Worm (Caenorhabditis elegans) whole organism, L2 larva: Measurements from ENCODE around the gene capa-1.

Experiments
- C34F6.9 ChIP-seq: fragments of 150-350 bp; optimal IDR thresholded peaks from 2 replicates; lab custom pipeline; 2014; ENCODE audit warnings: missing biosample characterization, missing genetic modification characterization
- F13H6.1 ChIP-seq: sonication (generic microtip); optimal IDR thresholded peaks from 2 replicates; lab custom pipeline; 2016; ENCODE audit warnings: missing genetic modification characterization, missing compliant biosample characterization
- R02D3.7 ChIP-seq: fragments of 150-350 bp; optimal IDR thresholded peaks from 2 replicates; lab custom pipeline; 2014; ENCODE audit warnings: missing biosample characterization, missing genetic modification characterization
- Y55F3AM.14 ChIP-seq: fragments of 200-800 bp; sonication (Bioruptor generic); optimal IDR thresholded peaks from 2 replicates; lab custom pipeline; 2018; ENCODE audit warnings: mild to moderate bottlenecking, missing genetic modification characterization, missing compliant biosample characterization
- ZK546.5 ChIP-seq: sonication (generic microtip); optimal IDR thresholded peaks from 2 replicates; lab custom pipeline; 2017; ENCODE audit warnings: missing biosample characterization, missing genetic modification characterization
- alr-1 ChIP-seq: fragments of 150-350 bp; optimal IDR thresholded peaks from 2 replicates; lab custom pipeline; 2014; ENCODE audit warnings: missing biosample characterization, missing genetic modification characterization
- aly-2 ChIP-seq: fragments of 150-350 bp; optimal IDR thresholded peaks from 2 replicates; lab custom pipeline; 2014; ENCODE audit warnings: missing biosample characterization, missing genetic modification characterization
- ama-1 ChIP-seq: fragments of 150-350 bp; optimal IDR thresholded peaks from 2 replicates; lab custom pipeline; 2018; ENCODE audit warnings: inconsistent platforms
- ceh-16 ChIP-seq: fragments of 150-350 bp; optimal IDR thresholded peaks from 2 replicates; lab custom pipeline; 2014; ENCODE audit warnings: missing biosample characterization, missing genetic modification characterization
- ceh-82 ChIP-seq: fragments of 150-350 bp; optimal IDR thresholded peaks from 2 replicates; lab custom pipeline; 2014; ENCODE audit warnings: missing biosample characterization, missing genetic modification characterization
- crh-2 ChIP-seq: sonication (generic microtip); optimal IDR thresholded peaks from 2 replicates; lab custom pipeline; 2017; ENCODE audit warnings: missing biosample characterization, missing genetic modification characterization
- egl-27 ChIP-seq: sonication (generic microtip); optimal IDR thresholded peaks from 3 replicates; lab custom pipeline; 2017; ENCODE audit warnings: missing biosample characterization, missing genetic modification reagents, missing genetic modification characterization
- elt-3 ChIP-seq: sonication (generic microtip); optimal IDR thresholded peaks from 2 replicates; lab custom pipeline; 2017; ENCODE audit warnings: missing biosample characterization, missing genetic modification characterization
- fos-1 ChIP-seq: fragments of 150-350 bp; optimal IDR thresholded peaks from 2 replicates; lab custom pipeline; 2014; ENCODE audit warnings: missing biosample characterization, missing genetic modification characterization
- gmeb-1 ChIP-seq: fragments of 150-350 bp; optimal IDR thresholded peaks from 2 replicates; lab custom pipeline; 2014; ENCODE audit warnings: missing biosample characterization, missing genetic modification characterization
- lin-11 ChIP-seq: fragments of 150-350 bp; sonication (generic microtip); optimal IDR thresholded peaks from 2 replicates; lab custom pipeline; 2014; ENCODE audit warnings: missing biosample characterization, missing genetic modification characterization, inconsistent platforms, mixed read lengths
- lin-13 ChIP-seq: fragments of 150-350 bp; optimal IDR thresholded peaks from 2 replicates; lab custom pipeline; 2014; ENCODE audit warnings: missing biosample characterization, missing genetic modification reagents, missing genetic modification characterization
- lin-39 ChIP-seq: fragments of 150-350 bp; optimal IDR thresholded peaks from 2 replicates; lab custom pipeline; 2014; ENCODE audit warnings: missing biosample characterization, missing genetic modification reagents, missing genetic modification characterization
- lsy-2 ChIP-seq, 2 experiments: fragments of 150-350 bp in 1 of 2; sonication (generic microtip) in 1 of 2; optimal IDR thresholded peaks; 2 replicates each; lab custom pipeline; 2014 to 2017; ENCODE audit warnings: missing biosample characterization in 2 of 2, missing genetic modification characterization in 2 of 2
- mab-5 ChIP-seq: fragments of 150-350 bp; optimal IDR thresholded peaks from 2 replicates; lab custom pipeline; 2014; ENCODE audit warnings: missing biosample characterization, missing genetic modification characterization
- mbf-1 ChIP-seq: sonication (generic microtip); optimal IDR thresholded peaks from 2 replicates; lab custom pipeline; 2017; ENCODE audit warnings: missing biosample characterization, missing genetic modification characterization
- mdl-1 ChIP-seq, 2 experiments: fragments of 150-350 bp in 1 of 2; sonication (generic microtip) in 1 of 2; optimal IDR thresholded peaks; 2 replicates each; lab custom pipeline; 2017; ENCODE audit warnings: missing biosample characterization in 2 of 2, missing genetic modification characterization in 2 of 2
- nhr-10 ChIP-seq: sonication (generic microtip); optimal IDR thresholded peaks from 2 replicates; lab custom pipeline; 2017; ENCODE audit warnings: missing biosample characterization, missing genetic modification characterization
- nhr-11 ChIP-seq: fragments of 150-350 bp; optimal IDR thresholded peaks from 2 replicates; lab custom pipeline; 2014; ENCODE audit warnings: missing biosample characterization, missing genetic modification characterization
- nhr-12 ChIP-seq: fragments of 150-350 bp; optimal IDR thresholded peaks from 2 replicates; lab custom pipeline; 2014; ENCODE audit warnings: missing biosample characterization, missing genetic modification characterization
- nhr-129 ChIP-seq: fragments of 150-350 bp; optimal IDR thresholded peaks from 2 replicates; lab custom pipeline; 2014; ENCODE audit warnings: missing biosample characterization, missing genetic modification characterization
- nhr-21 ChIP-seq: fragments of 150-350 bp; optimal IDR thresholded peaks from 2 replicates; lab custom pipeline; 2014; ENCODE audit warnings: missing biosample characterization, missing genetic modification characterization
- nhr-237 ChIP-seq: fragments of 150-350 bp; optimal IDR thresholded peaks from 2 replicates; lab custom pipeline; 2014; ENCODE audit warnings: missing biosample characterization, missing genetic modification characterization
- nhr-25 ChIP-seq: fragments of 150-350 bp; sonication (generic microtip); optimal IDR thresholded peaks from 3 replicates; lab custom pipeline; 2014; ENCODE audit warnings: missing biosample characterization, missing genetic modification characterization
- nhr-6 ChIP-seq: fragments of 150-350 bp; optimal IDR thresholded peaks from 2 replicates; lab custom pipeline; 2014; ENCODE audit warnings: missing biosample characterization, missing genetic modification characterization
- nhr-77 ChIP-seq: fragments of 150-350 bp; optimal IDR thresholded peaks from 2 replicates; lab custom pipeline; 2014; ENCODE audit warnings: missing biosample characterization, missing genetic modification characterization
- peb-1 ChIP-seq: fragments of 150-350 bp; optimal IDR thresholded peaks from 2 replicates; lab custom pipeline; 2014; ENCODE audit warnings: missing biosample characterization, missing genetic modification characterization
- sem-4 ChIP-seq: fragments of 150-350 bp; optimal IDR thresholded peaks from 2 replicates; lab custom pipeline; 2014; ENCODE audit warnings: missing biosample characterization, missing genetic modification reagents, missing genetic modification characterization
- skn-1 ChIP-seq: sonication (generic microtip); optimal IDR thresholded peaks from 2 replicates; lab custom pipeline; 2017; ENCODE audit warnings: missing biosample characterization, missing genetic modification characterization
- sma-3 ChIP-seq: sonication (generic microtip); optimal IDR thresholded peaks from 2 replicates; lab custom pipeline; 2016; ENCODE audit warnings: missing genetic modification reagents, missing genetic modification characterization, missing compliant biosample characterization
- sma-9 ChIP-seq, 2 experiments: fragments of 150-350 bp in 1 of 2; sonication (generic microtip) in 1 of 2; optimal IDR thresholded peaks; 2 replicates each; lab custom pipeline; 2014 to 2016; ENCODE audit warnings: missing genetic modification characterization in 2 of 2, mild to moderate bottlenecking in 1 of 2, missing biosample characterization in 1 of 2, missing compliant biosample characterization in 1 of 2, missing genetic modification reagents in 1 of 2, moderate library complexity in 1 of 2
- snpc-4 ChIP-seq: fragments of 150-350 bp; optimal IDR thresholded peaks from 2 replicates; lab custom pipeline; 2014; ENCODE audit warnings: missing biosample characterization, missing genetic modification characterization
- unc-39 ChIP-seq: fragments of 150-350 bp; optimal IDR thresholded peaks from 2 replicates; lab custom pipeline; 2014; ENCODE audit warnings: missing biosample characterization, missing genetic modification characterization
- unc-62 ChIP-seq: fragments of 150-350 bp; optimal IDR thresholded peaks from 2 replicates; lab custom pipeline; 2014; ENCODE audit warnings: missing biosample characterization, missing genetic modification reagents, missing genetic modification characterization
- zag-1 ChIP-seq: fragments of 150-350 bp; optimal IDR thresholded peaks from 2 replicates; lab custom pipeline; 2014; ENCODE audit warnings: missing biosample characterization, missing genetic modification characterization
- ztf-11 ChIP-seq: sonication (generic microtip); optimal IDR thresholded peaks from 2 replicates; lab custom pipeline; 2017; ENCODE audit warnings: missing biosample characterization, missing genetic modification characterization
- ztf-4 ChIP-seq: fragments of 150-350 bp; optimal IDR thresholded peaks from 2 replicates; lab custom pipeline; 2014; ENCODE audit warnings: missing biosample characterization, missing genetic modification characterization

Gene capa-1

ce11 chrX:5930822-5931221, 11.6 kb downstream of the capa-1 start, which contains the start of gene egl-6:
egl-6 (plus strand) TSS chrX:5931122.
- TF ChIP-seq fos-1 (tag; lab: Kevin White, UChicago) = no peak
- TF ChIP-seq snpc-4 (tag; lab: Kevin White, UChicago) = no peak
- no peak for TF ChIP-seq C34F6.9 (tag; lab: Kevin White, UChicago)
- no peak for TF ChIP-seq skn-1 (tag; lab: Kevin White, UChicago)
- TF ChIP-seq Y55F3AM.14 = no peak
- no peak for TF ChIP-seq ZK546.5 (tag; lab: Kevin White, UChicago)
- no peak for TF ChIP-seq lin-13
- no peak for TF ChIP-seq F13H6.1 (tag; lab: Kevin White, UChicago)
- TF ChIP-seq aly-2 = no peak
- no peak for TF ChIP-seq mab-5 (tag; lab: Kevin White, UChicago)

ce11 chrX:5932923-5933322, 13.7 kb downstream of the capa-1 start:
- TF ChIP-seq zag-1 (tag; lab: Kevin White, UChicago) (no peak), nhr-129 (tag; lab: Kevin White, UChicago) (no peak), nhr-237 (no peak), aly-2 (no peak), nhr-12 (tag; lab: Kevin White, UChicago) (no peak), nhr-11 (tag; lab: Kevin White, UChicago) (no peak), Y55F3AM.14 (no peak), C34F6.9 (tag; lab: Kevin White, UChicago) (no peak), unc-39 (tag; lab: Kevin White, UChicago) (no peak), unc-62 (GFP tag; lab: Kevin White, UChicago) (no peak), ceh-82 (tag; lab: Kevin White, UChicago) (no peak), lin-11 (tag; lab: Kevin White, UChicago) (no peak), ama-1 (no peak), skn-1 (tag; lab: Kevin White, UChicago) (no peak), nhr-77 (no peak), ceh-16 (tag; lab: Kevin White, UChicago) (no peak)

- TF ChIP-seq lin-13 = no peak
- TF ChIP-seq lin-39 (tag; lab: Kevin White, UChicago) = no peak
- no peak for TF ChIP-seq nhr-77
- no peak for TF ChIP-seq nhr-21 (tag; lab: Kevin White, UChicago)
- TF ChIP-seq mab-5 (tag; lab: Kevin White, UChicago) = no peak
Observed at ce11 chrX:5935473-5935872, 16.3 kb downstream of the capa-1 start, which contains the start of gene C46F4.3. C46F4.3 (plus strand) TSS chrX:5935773.

- no peak for TF ChIP-seq ceh-16 (tag; lab: Kevin White, UChicago)
- no peak for TF ChIP-seq nhr-11 (tag; lab: Kevin White, UChicago)
- TF ChIP-seq nhr-25 (tag; lab: Kevin White, UChicago) = no peak
- no peak for TF ChIP-seq ztf-4
- no peak for TF ChIP-seq R02D3.7 (tag; lab: Kevin White, UChicago)
- no peak for TF ChIP-seq nhr-10
Observed at ce11 chrX:5941325-5941724, 22.1 kb downstream of the capa-1 start.

- no peak for TF ChIP-seq lin-13
- no peak for TF ChIP-seq unc-62 (GFP tag; lab: Kevin White, UChicago)
- no peak for TF ChIP-seq ZK546.5 (tag; lab: Kevin White, UChicago)
- no peak for TF ChIP-seq lin-39 (tag; lab: Kevin White, UChicago)
- TF ChIP-seq ztf-11 (tag; lab: Kevin White, UChicago) = no peak
- TF ChIP-seq nhr-21 (tag; lab: Kevin White, UChicago) = peak; percentile 39
- TF ChIP-seq R02D3.7 (tag; lab: Kevin White, UChicago) = no peak
- no peak for TF ChIP-seq aly-2
- no peak for TF ChIP-seq egl-27 (tag; lab: Kevin White, UChicago)
- TF ChIP-seq zag-1 (tag; lab: Kevin White, UChicago) = no peak
- TF ChIP-seq nhr-6 (tag; lab: Kevin White, UChicago) = peak; percentile 6
- no peak for TF ChIP-seq ceh-82 (tag; lab: Kevin White, UChicago)
- peak; percentile 78 for TF ChIP-seq F13H6.1 (tag; lab: Kevin White, UChicago)
- no peak for TF ChIP-seq elt-3 (tag; lab: Kevin White, UChicago)
- no peak for TF ChIP-seq nhr-237
- peak in 1 of 2 experiments; percentile 46 for TF ChIP-seq lsy-2 (tag; optimal IDR thresholded peaks at IDR 0.05; lab: Kevin White, UChicago)
- TF ChIP-seq sma-9 (GFP tag; optimal IDR thresholded peaks at IDR 0.05; lab: Kevin White, UChicago) = peak; percentile 74
- TF ChIP-seq sma-9 (tag; optimal IDR thresholded peaks at IDR 0.05; lab: Kevin White, UChicago) = no peak
- peak; percentile 57 for TF ChIP-seq C34F6.9 (tag; lab: Kevin White, UChicago)
- TF ChIP-seq nhr-77 = no peak
- TF ChIP-seq alr-1 (tag; lab: Kevin White, UChicago) = no peak
- TF ChIP-seq nhr-25 (tag; lab: Kevin White, UChicago) = peak; percentile 63
- no peak for TF ChIP-seq ama-1
- TF ChIP-seq snpc-4 (tag; lab: Kevin White, UChicago) = no peak
- peak; percentile 84 for TF ChIP-seq nhr-129 (tag; lab: Kevin White, UChicago)
- no peak for TF ChIP-seq peb-1 (tag; lab: Kevin White, UChicago)
- TF ChIP-seq mdl-1 (tag; optimal IDR thresholded peaks at IDR 0.05; lab: Kevin White, UChicago) = peak; percentile 35 to 73
- no peak for TF ChIP-seq lin-11 (tag; lab: Kevin White, UChicago)
- TF ChIP-seq gmeb-1 = no peak
- no peak for TF ChIP-seq skn-1 (tag; lab: Kevin White, UChicago)
- peak; percentile 29 for TF ChIP-seq fos-1 (tag; lab: Kevin White, UChicago)
- peak; percentile 30 for TF ChIP-seq sma-3 (GFP tag; lab: Kevin White, UChicago)
- TF ChIP-seq crh-2 (tag; lab: Kevin White, UChicago) = peak; percentile 65
- no peak for TF ChIP-seq nhr-10
- TF ChIP-seq mbf-1 = no peak
- no peak for TF ChIP-seq mab-5 (tag; lab: Kevin White, UChicago)
- peak; percentile 18 for TF ChIP-seq sem-4 (tag; lab: Kevin White, UChicago)
Observed at ce11 chrX:5942171-5942570, 23.0 kb downstream of the capa-1 start.
